Fruit fly (Drosophila melanogaster): ENCODE results near the gene btl.

The btl gene

DNA sequence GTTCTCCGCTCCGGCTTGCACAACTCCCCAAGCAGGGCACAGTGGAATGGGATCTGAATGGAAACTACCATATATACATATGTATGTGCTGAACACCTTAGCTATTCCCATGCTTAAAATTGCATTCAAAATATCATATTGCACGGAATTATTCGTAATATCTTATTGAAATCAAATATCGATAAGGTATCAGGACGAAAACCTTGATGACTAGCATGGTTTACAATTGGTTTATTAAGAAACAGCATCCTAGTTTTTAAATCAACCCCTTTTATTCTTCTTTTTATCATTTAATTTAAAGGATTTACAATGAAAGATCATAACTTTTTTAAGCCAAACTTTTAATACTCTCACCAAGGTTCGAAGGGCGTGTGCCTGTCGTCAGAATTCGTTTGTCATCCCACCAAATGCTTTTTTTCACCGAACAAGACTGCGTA is 20.3 kb upstream of the btl start (continued):
- TF ChIP-seq Lpt (GFP tag; optimal IDR thresholded peaks at IDR 0.05), result no peak
- no peak for TF ChIP-seq esg (GFP tag; conservative IDR thresholded peaks at IDR 0.05)
- TF ChIP-seq HHEX (GFP tag; optimal IDR thresholded peaks at IDR 0.05), result peak; percentile 22
- no peak for TF ChIP-seq CG15479 (GFP tag; optimal IDR thresholded peaks at IDR 0.05)
- no peak for TF ChIP-seq CG14965 (GFP tag; optimal IDR thresholded peaks at IDR 0.05; ENCODE audit: borderline replicate concordance)
- no peak for TF ChIP-seq salm (tag; optimal IDR thresholded peaks at IDR 0.05)
- no peak for TF ChIP-seq PHDP (tag; optimal IDR thresholded peaks at IDR 0.05)
- peak; percentile 81 for TF ChIP-seq Med (GFP tag)
- TF ChIP-seq CG1792 (GFP tag; optimal IDR thresholded peaks at IDR 0.05), result no peak
- no peak for TF ChIP-seq tin (GFP tag; optimal IDR thresholded peaks at IDR 0.05)
- no peak for TF ChIP-seq repo (GFP tag; optimal IDR thresholded peaks at IDR 0.05)
- TF ChIP-seq chinmo (GFP tag; IDR thresholded peaks at IDR 0.05; ENCODE audit: partially characterized antibody), result no peak
- no peak for TF ChIP-seq gce (GFP tag; IDR thresholded peaks at IDR 0.05)
- TF ChIP-seq wek (GFP tag; optimal IDR thresholded peaks at IDR 0.05), result no peak
- no peak for TF ChIP-seq dan (GFP tag; IDR thresholded peaks at IDR 0.05)
- no peak for TF ChIP-seq peb (GFP tag; IDR thresholded peaks at IDR 0.05)
- no peak for TF ChIP-seq gt (GFP tag; IDR thresholded peaks at IDR 0.05)
- TF ChIP-seq CG30431 (GFP tag; optimal IDR thresholded peaks at IDR 0.05), result no peak
- TF ChIP-seq zfh2 (GFP tag; optimal IDR thresholded peaks at IDR 0.05), result peak; percentile 9
- no peak for TF ChIP-seq CG8359 (GFP tag; optimal IDR thresholded peaks at IDR 0.05; ENCODE audit: borderline replicate concordance)
- no peak for TF ChIP-seq CG11093 (GFP tag; IDR thresholded peaks at IDR 0.05)
- TF ChIP-seq danr (GFP tag; IDR thresholded peaks at IDR 0.05), result no peak
- no peak for TF ChIP-seq seq (GFP tag; IDR thresholded peaks at IDR 0.05)
- peak; percentile 10 for TF ChIP-seq CG4820 (GFP tag; optimal IDR thresholded peaks at IDR 0.05)
- peak; percentile 1 for TF ChIP-seq CG5245 (GFP tag; optimal IDR thresholded peaks at IDR 0.05)
- no peak for TF ChIP-seq CG12299 (tag; optimal IDR thresholded peaks at IDR 0.05)
- TF ChIP-seq btn (GFP tag; optimal IDR thresholded peaks at IDR 0.05), result no peak
- TF ChIP-seq Dip3 (GFP tag; optimal IDR thresholded peaks at IDR 0.05), result no peak
- no peak for TF ChIP-seq CG14860 (GFP tag; IDR thresholded peaks at IDR 0.05; ENCODE audit: partially characterized antibody)
- TF ChIP-seq run (tag; optimal IDR thresholded peaks at IDR 0.05), result no peak
- no peak for TF ChIP-seq Side (GFP tag; optimal IDR thresholded peaks at IDR 0.05)
- TF ChIP-seq Ets65A (GFP tag), result peak; percentile 75
- 0 out of 2 replicates have a peak, but pooled peaks have one; percentile 16 for TF ChIP-seq CG17612 (GFP tag; IDR thresholded peaks at IDR 0.05)
- no peak for TF ChIP-seq CG15269 (tag; optimal IDR thresholded peaks at IDR 0.05)
- no peak for TF ChIP-seq ap (GFP tag; IDR thresholded peaks at IDR 0.05)
- no peak for TF ChIP-seq CG11696 (GFP tag; IDR thresholded peaks at IDR 0.05)
- TF ChIP-seq pb (GFP tag; optimal IDR thresholded peaks at IDR 0.05), result no peak
- TF ChIP-seq onecut (GFP tag; IDR thresholded peaks at IDR 0.05), result no peak
- no peak for TF ChIP-seq TFAM (GFP tag; optimal IDR thresholded peaks at IDR 0.05)
- no peak for TF ChIP-seq Hmx (GFP tag; optimal IDR thresholded peaks at IDR 0.05)
- no peak for TF ChIP-seq sim (GFP tag; IDR thresholded peaks at IDR 0.05)
- TF ChIP-seq Max (GFP tag; optimal IDR thresholded peaks at IDR 0.05), result peak; percentile 2
- no peak for TF ChIP-seq CG42726 (GFP tag; IDR thresholded peaks at IDR 0.05; ENCODE audit: partially characterized antibody)
- no peak for TF ChIP-seq CG4424 (GFP tag; optimal IDR thresholded peaks at IDR 0.05)
- TF ChIP-seq Mad (GFP tag; optimal IDR thresholded peaks at IDR 0.05), result no peak
- no peak for TF ChIP-seq CG7786 (GFP tag; optimal IDR thresholded peaks at IDR 0.05)
- TF ChIP-seq tup (GFP tag; optimal IDR thresholded peaks at IDR 0.05), result no peak
- no peak for TF ChIP-seq Nf-YC (tag; optimal IDR thresholded peaks at IDR 0.05)
- TF ChIP-seq Opbp (GFP tag; IDR thresholded peaks at IDR 0.05; ENCODE audit: partially characterized antibody), result no peak
- no peak for TF ChIP-seq nerfin-1 (tag; optimal IDR thresholded peaks at IDR 0.05)
- no peak for TF ChIP-seq CG13287 (GFP tag; IDR thresholded peaks at IDR 0.05; ENCODE audit: partially characterized antibody)
- TF ChIP-seq GATAe (GFP tag; conservative IDR thresholded peaks at IDR 0.05), result no peak
